Worm (Caenorhabditis elegans) whole organism, mixed stage, embryonic: ENCODE data around the gene nemt-1.

Experiments
- blmp-1 ChIP-seq: fragments of 150-350 bp; optimal IDR thresholded peaks from 2 replicates; lab custom pipeline; 2014; ENCODE audit warnings: missing biosample characterization, missing genetic modification characterization
- ceh-39 ChIP-seq: fragments of 150-350 bp; optimal IDR thresholded peaks from 2 replicates; lab custom pipeline; 2014; ENCODE audit warnings: missing biosample characterization, missing genetic modification characterization
- ces-1 ChIP-seq: fragments of 150-350 bp; optimal IDR thresholded peaks from 2 replicates; lab custom pipeline; 2014; ENCODE audit warnings: missing biosample characterization, missing genetic modification reagents, missing genetic modification characterization
- elt-3 ChIP-seq: fragments of 150-350 bp; optimal IDR thresholded peaks from 2 replicates; lab custom pipeline; 2014; ENCODE audit warnings: missing biosample characterization, missing genetic modification characterization
- lin-13 ChIP-seq: fragments of 150-350 bp; optimal IDR thresholded peaks from 2 replicates; lab custom pipeline; 2014; ENCODE audit warnings: missing biosample characterization, missing genetic modification characterization
- mab-5 ChIP-seq: fragments of 150-350 bp; optimal IDR thresholded peaks from 2 replicates; lab custom pipeline; 2014; ENCODE audit warnings: missing biosample characterization, missing genetic modification characterization
- nhr-2 ChIP-seq: fragments of 150-350 bp; optimal IDR thresholded peaks from 2 replicates; lab custom pipeline; 2014; ENCODE audit warnings: missing biosample characterization, missing genetic modification characterization
- nhr-237 ChIP-seq: fragments of 150-350 bp; optimal IDR thresholded peaks from 2 replicates; lab custom pipeline; 2014; ENCODE audit warnings: missing biosample characterization, missing genetic modification characterization
- nhr-76 ChIP-seq: sonication (generic microtip); optimal IDR thresholded peaks from 2 replicates; lab custom pipeline; 2017; ENCODE audit warnings: missing biosample characterization, missing genetic modification characterization
- pha-4 ChIP-seq: fragments of 150-350 bp; optimal IDR thresholded peaks from 2 replicates; lab custom pipeline; 2018; ENCODE audit warnings: missing biosample characterization, missing genetic modification reagents, missing genetic modification characterization
- snpc-4 ChIP-seq: fragments of 150-350 bp; optimal IDR thresholded peaks from 2 replicates; lab custom pipeline; 2014; ENCODE audit warnings: missing biosample characterization, missing genetic modification characterization
- unc-39 ChIP-seq: fragments of 150-350 bp; optimal IDR thresholded peaks from 2 replicates; lab custom pipeline; 2014; ENCODE audit warnings: missing biosample characterization, missing genetic modification characterization
- unc-62 ChIP-seq: fragments of 150-350 bp; optimal IDR thresholded peaks from 2 replicates; lab custom pipeline; 2014; ENCODE audit warnings: missing biosample characterization, missing genetic modification reagents, missing genetic modification characterization

DNA sequence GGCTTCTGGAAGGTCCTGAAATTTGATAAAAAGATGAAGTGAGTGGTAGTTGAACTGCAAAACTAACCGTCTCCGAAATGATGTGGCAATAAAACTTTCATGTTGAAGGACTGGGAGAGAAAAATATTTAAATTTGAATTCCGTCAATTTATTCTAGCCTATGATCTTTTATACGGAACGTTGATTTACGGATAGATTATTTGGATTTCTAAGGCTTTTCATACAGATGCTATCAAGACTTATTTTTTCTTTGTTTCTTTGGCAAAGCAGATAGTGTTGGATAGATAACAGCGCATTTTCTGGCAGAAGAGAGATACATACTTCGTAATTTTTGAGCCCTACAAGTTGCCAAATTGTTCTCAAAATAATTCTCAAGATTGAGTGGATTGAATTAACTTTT, 15.2 kb downstream of the nemt-1 start, which contains the start of gene F49C12.4:
- TF ChIP-seq snpc-4, result no peak
- no peak for TF ChIP-seq nhr-2 (tag; lab: Kevin White, UChicago)
- no peak for TF ChIP-seq unc-39
- no peak for TF ChIP-seq nhr-76 (tag; lab: Kevin White, UChicago)
- TF ChIP-seq lin-13 (tag; lab: Kevin White, UChicago), result no peak
- no peak for TF ChIP-seq pha-4 (tag; lab: Kevin White, UChicago)
- TF ChIP-seq ceh-39 (tag; lab: Kevin White, UChicago), result no peak
- no peak for TF ChIP-seq nhr-237 (tag; lab: Kevin White, UChicago)
- no peak for TF ChIP-seq blmp-1 (tag; lab: Kevin White, UChicago)
- no peak for TF ChIP-seq unc-62
- no peak for TF ChIP-seq elt-3 (tag; lab: Kevin White, UChicago)
- no peak for TF ChIP-seq mab-5
- no peak for TF ChIP-seq ces-1 (GFP tag; lab: Kevin White, UChicago)
